Worm (Caenorhabditis elegans): ENCODE data around the gene pfd-4.
A peak's percentile ranks its signal among the peaks of the same experiment; 100 is the strongest.

pfd-4 gene

DNA sequence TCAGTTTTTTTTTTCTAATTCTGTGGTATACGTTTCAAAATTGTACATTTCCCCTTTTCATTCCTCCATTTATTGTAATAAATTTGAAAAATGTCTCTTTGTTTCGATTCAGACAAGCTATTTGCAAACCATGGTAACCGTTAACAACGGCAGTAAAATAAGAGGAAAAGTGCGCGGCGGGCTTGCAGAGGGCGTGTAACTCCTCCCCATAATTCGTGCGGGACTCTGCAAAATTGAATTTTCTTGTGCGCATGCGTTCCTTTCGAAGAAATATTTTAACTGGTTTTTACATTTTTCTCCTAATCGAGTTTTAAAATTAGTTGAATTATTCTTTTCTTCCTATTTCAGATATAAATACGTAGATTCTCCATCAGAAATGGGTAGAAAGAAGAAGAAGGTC lies 4.4 kb upstream of the pfd-4 start, which contains the start of gene znf-207 (continued):
- TF ChIP-seq lin-38 (GFP tag; IDR thresholded peaks at IDR 0.05) (peak; percentile 53), nhr-11 (tag; optimal IDR thresholded peaks at IDR 0.05) (no peak), zfp-2 (tag; optimal IDR thresholded peaks at IDR 0.05) (no peak), dmd-8 (GFP tag; IDR thresholded peaks at IDR 0.05) (no peak), mxl-2 (GFP tag; conservative IDR thresholded peaks at IDR 0.05) (no peak), nhr-28 (tag; optimal IDR thresholded peaks at IDR 0.05) (no peak), nhr-237 (tag; optimal IDR thresholded peaks at IDR 0.05) (no peak), T26A8.4 (GFP tag; IDR thresholded peaks at IDR 0.05) (no peak), zip-11 (GFP tag; IDR thresholded peaks at IDR 0.05) (no peak), rbr-2 (tag; optimal IDR thresholded peaks at IDR 0.05) (peak; percentile 13), Y5F2A.4 (GFP tag; optimal IDR thresholded peaks at IDR 0.05) (no peak), set-16 (GFP tag; IDR thresholded peaks at IDR 0.05) (no peak), nhr-76 (tag; optimal IDR thresholded peaks at IDR 0.05) (no peak), F10B5.3 (tag; optimal IDR thresholded peaks at IDR 0.05) (no peak), unc-62 (GFP tag; optimal IDR thresholded peaks at IDR 0.05 in 1 of 2) (no peak), unc-62 (tag; optimal IDR thresholded peaks at IDR 0.05) (no peak), nhr-48 (tag; optimal IDR thresholded peaks at IDR 0.05) (no peak), vab-7 (GFP tag; IDR thresholded peaks at IDR 0.05) (no peak), daf-8 (GFP tag; IDR thresholded peaks at IDR 0.05) (no peak), daf-16 (GFP tag; optimal IDR thresholded peaks at IDR 0.05) (no peak), daf-16 (tag; optimal IDR thresholded peaks at IDR 0.05) (no peak), jun-1 (tag; optimal IDR thresholded peaks at IDR 0.05) (no peak), ama-1 (optimal IDR thresholded peaks at IDR 0.05) (no peak), pqm-1 (tag; optimal IDR thresholded peaks at IDR 0.05) (no peak), sdz-12 (GFP tag; optimal IDR thresholded peaks at IDR 0.05) (no peak), zip-2 (tag; optimal IDR thresholded peaks at IDR 0.05) (no peak), tag-97 (GFP tag; IDR thresholded peaks at IDR 0.05) (no peak), unc-39 (tag; optimal IDR thresholded peaks at IDR 0.05) (no peak), Y48G9A.11 (GFP tag; IDR thresholded peaks at IDR 0.05) (no peak), snpc-4 (tag; optimal IDR thresholded peaks at IDR 0.05) (no peak), php-3 (GFP tag; IDR thresholded peaks at IDR 0.05) (no peak), nhr-10 (tag; optimal IDR thresholded peaks at IDR 0.05) (no peak), nhr-6 (tag; optimal IDR thresholded peaks at IDR 0.05) (no peak), ceh-44 (GFP tag; IDR thresholded peaks at IDR 0.05) (no peak), ztf-7 (tag; optimal IDR thresholded peaks at IDR 0.05) (no peak), ceh-20 (GFP tag; IDR thresholded peaks at IDR 0.05) (no peak), dmd-6 (GFP tag; IDR thresholded peaks at IDR 0.05) (no peak), R02D3.7 (tag; optimal IDR thresholded peaks at IDR 0.05) (no peak), ceh-28 (tag; optimal IDR thresholded peaks at IDR 0.05) (no peak), daf-19 (GFP tag; conservative IDR thresholded peaks at IDR 0.05) (no peak), lim-7 (GFP tag; IDR thresholded peaks at IDR 0.05) (no peak), nhr-42 (GFP tag; IDR thresholded peaks at IDR 0.05) (no peak), hmg-1.1 (GFP tag; IDR thresholded peaks at IDR 0.05) (peak; percentile 38; the same call in 1 of the 2 replicates), lin-13 (GFP tag; optimal IDR thresholded peaks at IDR 0.05) (no peak), dpl-1 (GFP tag; optimal IDR thresholded peaks at IDR 0.05) (peak; percentile 19), mxl-3 (GFP tag; optimal IDR thresholded peaks at IDR 0.05) (peak; percentile 27), F44E2.7 (GFP tag; IDR thresholded peaks at IDR 0.05) (no peak), madf-5 (GFP tag; IDR thresholded peaks at IDR 0.05) (no peak), mep-1 (tag; optimal IDR thresholded peaks at IDR 0.05) (peak; percentile 62), snpc-1.2 (GFP tag; IDR thresholded peaks at IDR 0.05) (no peak), daf-12 (tag; optimal IDR thresholded peaks at IDR 0.05) (no peak), T20F7.1 (GFP tag; optimal IDR thresholded peaks at IDR 0.05) (peak; percentile 11), lir-3 (tag; optimal IDR thresholded peaks at IDR 0.05) (no peak), hif-1 (tag; optimal IDR thresholded peaks at IDR 0.05) (peak in 1 of 2 experiments; percentile 40), ceh-62 (tag; optimal IDR thresholded peaks at IDR 0.05) (no peak)

All from whole organism, L4 larva.